Worm (Caenorhabditis elegans): ENCODE results near the gene osg-1.

ce11 chrIII:5478011-5478410, 9.3 kb upstream of the osg-1 start, which contains the start of gene R02F2.10:
- no peak for TF ChIP-seq him-1 (tag; optimal IDR thresholded peaks at IDR 0.05)
- TF ChIP-seq W03F9.2 (tag; optimal IDR thresholded peaks at IDR 0.05), result no peak

Data from whole organism, L4/young adult.